Worm (Caenorhabditis elegans) whole organism, L4 larva: ENCODE measurements around the gene tir-1.
A peak's percentile ranks its signal among the peaks of the same experiment; 100 is the strongest.

Experiments used
- Y105C5A.15 ChIP-seq: fragments of 200-800 bp; sonication (Bioruptor generic); IDR thresholded peaks from 2 replicates; pipeline ENCODE4 v1.3.6; 2022; ENCODE audit warnings: missing genetic modification characterization, missing compliant biosample characterization
- Y5F2A.4 ChIP-seq: fragments of 200-800 bp; sonication (Bioruptor generic); optimal IDR thresholded peaks from 2 replicates; lab custom pipeline; 2018; ENCODE audit warnings: mild to moderate bottlenecking, missing genetic modification characterization, missing compliant biosample characterization
- ceh-20 ChIP-seq: fragments of 200-800 bp; sonication (Bioruptor generic); IDR thresholded peaks from 2 replicates; pipeline ENCODE4 v1.3.6; 2022; ENCODE audit warnings: missing genetic modification reagents, missing genetic modification characterization, missing compliant biosample characterization
- ceh-62 ChIP-seq: sonication (generic microtip); optimal IDR thresholded peaks from 2 replicates; lab custom pipeline; 2017; ENCODE audit warnings: missing biosample characterization, missing genetic modification characterization
- cey-2 ChIP-seq: sonication (generic microtip); optimal IDR thresholded peaks from 3 replicates; lab custom pipeline; 2017; ENCODE audit warnings: missing genetic modification characterization, mild to moderate bottlenecking, missing compliant biosample characterization, antibody characterized with exemption, borderline replicate concordance; ENCODE audit not compliant: insufficient read depth
- daf-16 ChIP-seq, 3 experiments: sonication (generic microtip); optimal IDR thresholded peaks; 2 replicates each; lab custom pipeline; 2016 to 2017; ENCODE audit warnings: missing genetic modification characterization in 3 of 3, missing genetic modification reagents in 3 of 3, mild to moderate bottlenecking in 2 of 3, missing compliant biosample characterization in 2 of 3, missing biosample characterization in 1 of 3, moderate library complexity in 1 of 3
- daf-19 ChIP-seq: fragments of 200-800 bp; sonication (Bioruptor generic); conservative IDR thresholded peaks from 2 replicates; pipeline ENCODE4 v1.3.6; 2022; ENCODE audit warnings: missing genetic modification characterization, missing compliant biosample characterization
- dmd-9 ChIP-seq: fragments of 200-800 bp; sonication (Bioruptor generic); IDR thresholded peaks from 2 replicates; pipeline ENCODE4 v1.3.6; 2022; ENCODE audit warnings: missing genetic modification reagents, missing genetic modification characterization, missing compliant biosample characterization
- dpl-1 ChIP-seq: fragments of 150-350 bp; optimal IDR thresholded peaks from 2 replicates; lab custom pipeline; 2014; ENCODE audit warnings: missing biosample characterization, missing genetic modification reagents, missing genetic modification characterization
- duxl-1 ChIP-seq: sonication (generic microtip); optimal IDR thresholded peaks from 2 replicates; lab custom pipeline; 2016; ENCODE audit warnings: mild to moderate bottlenecking, missing genetic modification characterization, moderate library complexity, missing compliant biosample characterization; ENCODE audit not compliant: poor library complexity
- dve-1 ChIP-seq: sonication (generic microtip); optimal IDR thresholded peaks from 2 replicates; lab custom pipeline; 2017; ENCODE audit warnings: antibody characterized with exemption, mild to moderate bottlenecking, missing genetic modification characterization, missing compliant biosample characterization; ENCODE audit not compliant: insufficient read depth
- fkh-10 ChIP-seq: fragments of 150-350 bp; optimal IDR thresholded peaks from 2 replicates; lab custom pipeline; 2014; ENCODE audit warnings: missing biosample characterization, missing genetic modification reagents, missing genetic modification characterization
- fos-1 ChIP-seq: fragments of 150-350 bp; optimal IDR thresholded peaks from 2 replicates; lab custom pipeline; 2014; ENCODE audit warnings: missing biosample characterization, missing genetic modification characterization
- gei-8 ChIP-seq: fragments of 200-800 bp; sonication (Bioruptor generic); optimal IDR thresholded peaks from 2 replicates; lab custom pipeline; 2018; ENCODE audit warnings: mild to moderate bottlenecking, missing genetic modification characterization, missing compliant biosample characterization
- hlh-11 ChIP-seq: fragments of 200-800 bp; sonication (Bioruptor generic); optimal IDR thresholded peaks from 2 replicates; lab custom pipeline; 2018; ENCODE audit warnings: mild to moderate bottlenecking, missing genetic modification characterization, missing compliant biosample characterization
- hmg-1.1 ChIP-seq: fragments of 200-800 bp; sonication (Bioruptor generic); IDR thresholded peaks from 2 replicates; pipeline ENCODE4 v1.3.6; 2022; ENCODE audit warnings: missing genetic modification reagents, missing genetic modification characterization, missing compliant biosample characterization
- jun-1 ChIP-seq: fragments of 150-350 bp; optimal IDR thresholded peaks from 2 replicates; lab custom pipeline; 2014; ENCODE audit warnings: missing biosample characterization, missing genetic modification reagents, missing genetic modification characterization
- lim-7 ChIP-seq: fragments of 200-800 bp; sonication (Bioruptor generic); IDR thresholded peaks from 2 replicates; pipeline ENCODE4 v1.3.6; 2022; ENCODE audit warnings: missing genetic modification characterization, missing compliant biosample characterization
- lin-1 ChIP-seq: fragments of 200-800 bp; sonication (Bioruptor generic); IDR thresholded peaks from 2 replicates; pipeline ENCODE4 v1.3.6; 2022; ENCODE audit warnings: missing genetic modification reagents, missing genetic modification characterization, missing compliant biosample characterization
- lin-13 ChIP-seq: fragments of 150-350 bp; optimal IDR thresholded peaks from 2 replicates; lab custom pipeline; 2014; ENCODE audit warnings: missing biosample characterization, missing genetic modification reagents, missing genetic modification characterization
- lin-15B ChIP-seq: fragments of 150-350 bp; sonication (generic microtip); optimal IDR thresholded peaks from 3 replicates; lab custom pipeline; 2014; ENCODE audit warnings: missing biosample characterization, missing genetic modification characterization
- lin-38 ChIP-seq: fragments of 200-800 bp; sonication (Bioruptor generic); IDR thresholded peaks from 2 replicates; pipeline ENCODE4 v1.3.6; 2022; ENCODE audit warnings: missing genetic modification reagents, missing genetic modification characterization, missing compliant biosample characterization
- madf-5 ChIP-seq, 2 experiments: fragments of 200-800 bp; sonication (Bioruptor generic); IDR thresholded peaks; 2 replicates each; pipeline ENCODE4 v1.3.6; 2022; ENCODE audit warnings: missing compliant biosample characterization in 2 of 2, missing genetic modification characterization in 2 of 2
- madf-9 ChIP-seq: fragments of 200-800 bp; sonication (Bioruptor generic); conservative IDR thresholded peaks from 2 replicates; pipeline ENCODE4 v1.3.6; 2022; ENCODE audit warnings: missing genetic modification reagents, missing genetic modification characterization, missing compliant biosample characterization
- mdt-29 ChIP-seq: fragments of 200-800 bp; sonication (Bioruptor generic); IDR thresholded peaks from 2 replicates; pipeline ENCODE4 v1.3.6; 2022; ENCODE audit warnings: missing genetic modification reagents, missing genetic modification characterization, missing compliant biosample characterization
- mxl-2 ChIP-seq: fragments of 200-800 bp; sonication (Bioruptor generic); conservative IDR thresholded peaks from 2 replicates; pipeline ENCODE4 v1.3.6; 2022; ENCODE audit warnings: missing genetic modification reagents, missing genetic modification characterization, missing compliant biosample characterization
- mxl-3 ChIP-seq: fragments of 200-800 bp; sonication (Bioruptor generic); optimal IDR thresholded peaks from 2 replicates; lab custom pipeline; 2018; ENCODE audit warnings: mild to moderate bottlenecking, missing genetic modification characterization, missing compliant biosample characterization
- nhr-10 ChIP-seq: fragments of 150-350 bp; optimal IDR thresholded peaks from 2 replicates; lab custom pipeline; 2014; ENCODE audit warnings: missing biosample characterization, missing genetic modification characterization
- nhr-11 ChIP-seq: fragments of 150-350 bp; optimal IDR thresholded peaks from 2 replicates; lab custom pipeline; 2014; ENCODE audit warnings: missing biosample characterization, missing genetic modification characterization
- nhr-25 ChIP-seq: sonication (generic microtip); optimal IDR thresholded peaks from 2 replicates; lab custom pipeline; 2017; ENCODE audit warnings: missing genetic modification characterization, mild to moderate bottlenecking, missing compliant biosample characterization, antibody characterized with exemption, moderate library complexity, borderline replicate concordance; ENCODE audit not compliant: insufficient read depth
- spr-3 ChIP-seq: fragments of 200-800 bp; sonication (Bioruptor generic); optimal IDR thresholded peaks from 2 replicates; lab custom pipeline; 2018; ENCODE audit warnings: mild to moderate bottlenecking, missing genetic modification characterization, missing compliant biosample characterization
- tra-1 ChIP-seq: fragments of 200-800 bp; sonication (Bioruptor generic); IDR thresholded peaks from 2 replicates; pipeline ENCODE4 v1.3.6; 2022; ENCODE audit warnings: missing genetic modification reagents, missing genetic modification characterization, missing compliant biosample characterization
- zip-11 ChIP-seq: fragments of 200-800 bp; sonication (Bioruptor generic); IDR thresholded peaks from 2 replicates; pipeline ENCODE4 v1.3.6; 2022; ENCODE audit warnings: missing genetic modification characterization, missing compliant biosample characterization
- zip-2 ChIP-seq: fragments of 150-350 bp; optimal IDR thresholded peaks from 2 replicates; lab custom pipeline; 2014; ENCODE audit warnings: missing biosample characterization, missing genetic modification characterization

The tir-1 gene

ce11 chrIII:3901542-3901941, at the start of gene tir-1:
Gene tir-1, minus strand, starts transcription at chrIII:3901642.
- TF ChIP-seq dpl-1 (no peak), lin-1 (GFP tag; lab: Robert Waterston, UW) (no peak), ceh-20 (GFP tag; lab: Robert Waterston, UW) (no peak)

ce11 chrIII:3935808-3936207, 34.4 kb upstream of the tir-1 start, which contains the start of gene npl-10:
Gene npl-10, minus strand, starts transcription at chrIII:3935908.
- TF ChIP-seq gei-8 (no peak), fos-1 (no peak), lim-7 (GFP tag; lab: Robert Waterston, UW) (no peak), Y5F2A.4 (GFP tag; lab: Kevin White, UChicago) (no peak), nhr-10 (tag; lab: Kevin White, UChicago) (no peak), tra-1 (GFP tag; lab: Robert Waterston, UW) (no peak), hmg-1.1 (GFP tag; lab: Robert Waterston, UW) (no peak)

- TF ChIP-seq lin-15B (no peak), Y105C5A.15 (GFP tag; lab: Robert Waterston, UW) (no peak), fos-1 (no peak), daf-19 (GFP tag; lab: Robert Waterston, UW) (no peak), zip-2 (tag; lab: Kevin White, UChicago) (no peak), nhr-25 (tag; lab: Kevin White, UChicago) (no peak), mxl-2 (GFP tag; lab: Robert Waterston, UW) (no peak), mxl-3 (no peak), cey-2 (tag; lab: Kevin White, UChicago) (no peak), zip-11 (GFP tag; lab: Robert Waterston, UW) (no peak), nhr-11 (tag; lab: Kevin White, UChicago) (no peak), lin-38 (GFP tag; lab: Robert Waterston, UW) (no peak), madf-5 (GFP tag; IDR thresholded peaks at IDR 0.05; lab: Robert Waterston, UW) (no peak), jun-1 (tag; lab: Kevin White, UChicago) (no peak), lin-13 (no peak)
Measured at ce11 chrIII:3931423-3931822, 30.0 kb upstream of the tir-1 start, which contains the start of gene F37A8.2. Gene F37A8.2, minus strand, starts transcription at chrIII:3931523.

ce11 chrIII:3928136-3928535, 26.7 kb upstream of the tir-1 start, which contains the start of gene F37A8.1:
Gene F37A8.1, plus strand, starts transcription at chrIII:3928436.
- TF ChIP-seq fkh-10 (no peak), spr-3 (no peak), cey-2 (tag; lab: Kevin White, UChicago) (no peak), mdt-29 (GFP tag; lab: Robert Waterston, UW) (no peak)

ce11 chrIII:3927450-3927849, 26.0 kb upstream of the tir-1 start:
- TF ChIP-seq daf-16 (GFP tag; optimal IDR thresholded peaks at IDR 0.05; lab: Kevin White, UChicago) (peak in 1 of 2 experiments; percentile 42), daf-16 (tag; optimal IDR thresholded peaks at IDR 0.05; lab: Kevin White, UChicago) (no peak), hmg-1.1 (GFP tag; lab: Robert Waterston, UW) (0 out of 2 replicates have a peak, but pooled peaks have one; percentile 26), nhr-11 (tag; lab: Kevin White, UChicago) (peak; percentile 67), fos-1 (no peak), dmd-9 (GFP tag; lab: Robert Waterston, UW) (no peak), hlh-11 (tag; lab: Kevin White, UChicago) (peak; percentile 50), dve-1 (tag; lab: Kevin White, UChicago) (no peak), mxl-3 (peak; percentile 28), madf-9 (GFP tag; lab: Robert Waterston, UW) (no peak), zip-11 (GFP tag; lab: Robert Waterston, UW) (no peak), ceh-62 (tag; lab: Kevin White, UChicago) (no peak), fkh-10 (no peak), duxl-1 (tag; lab: Kevin White, UChicago) (no peak)
